Fruit fly (Drosophila melanogaster) whole organism, wandering third instar larva: ENCODE results near the gene CG31323.

ENCODE experiments used
- CG32264 ChIP-seq: fragments of 200-800 bp; sonication (Bioruptor generic); optimal IDR thresholded peaks from 2 replicates; lab custom pipeline; 2016; ENCODE audit warnings: missing biosample characterization, missing genetic modification characterization
- CG9705 ChIP-seq: fragments of 200-800 bp; sonication (Bioruptor generic); optimal IDR thresholded peaks from 2 replicates; lab custom pipeline; 2018; ENCODE audit warnings: missing biosample characterization, mild to moderate bottlenecking, missing genetic modification characterization
- CrebA ChIP-seq: fragments of 200-800 bp; sonication (Bioruptor generic); optimal IDR thresholded peaks from 2 replicates; lab custom pipeline; 2016; ENCODE audit warnings: missing biosample characterization, mild to moderate bottlenecking, missing genetic modification characterization, borderline replicate concordance
- Dif ChIP-seq: fragments of 200-275, 200-300 bp; sonication (Bioruptor generic); optimal IDR thresholded peaks from 2 replicates; lab custom pipeline; 2018; ENCODE audit warnings: missing biosample characterization, missing genetic modification characterization; ENCODE audit not compliant: partially characterized antibody
- GATAd ChIP-seq: sonication (Bioruptor generic); optimal IDR thresholded peaks from 2 replicates; lab custom pipeline; 2016; ENCODE audit warnings: missing biosample characterization, missing genetic modification characterization
- HLH106 ChIP-seq: fragments of 200-800 bp; optimal IDR thresholded peaks from 3 replicates; lab custom pipeline; 2019; ENCODE audit warnings: missing biosample characterization, mild to moderate bottlenecking, missing genetic modification characterization, moderate library complexity
- Hnf4 ChIP-seq: fragments of 200-800 bp; sonication (Bioruptor generic); optimal IDR thresholded peaks from 2 replicates; lab custom pipeline; 2016; ENCODE audit warnings: missing biosample characterization, mild to moderate bottlenecking, missing genetic modification characterization
- Hr78 ChIP-seq: fragments of >200 bp; optimal IDR thresholded peaks from 2 replicates; lab custom pipeline; 2017; ENCODE audit warnings: missing biosample characterization, missing genetic modification characterization
- Hr83 ChIP-seq: fragments of 200-300 bp; sonication (Bioruptor generic); optimal IDR thresholded peaks from 2 replicates; lab custom pipeline; 2016; ENCODE audit warnings: missing biosample characterization, mild to moderate bottlenecking, missing genetic modification characterization, moderate library complexity; ENCODE audit not compliant: poor library complexity, severe bottlenecking
- Jra ChIP-seq: sonication (Bioruptor generic); optimal IDR thresholded peaks from 2 replicates; lab custom pipeline; 2016; ENCODE audit warnings: missing biosample characterization, missing genetic modification characterization
- Mio ChIP-seq: sonication (Bioruptor generic); optimal IDR thresholded peaks from 2 replicates; lab custom pipeline; 2016; ENCODE audit warnings: missing biosample characterization, missing genetic modification characterization
- Myc ChIP-seq: fragments of >200 bp; optimal IDR thresholded peaks from 2 replicates; lab custom pipeline; 2017
- OdsH ChIP-seq: fragments of 200-800 bp; sonication (Bioruptor generic); optimal IDR thresholded peaks from 2 replicates; lab custom pipeline; 2016; ENCODE audit warnings: missing biosample characterization, mild to moderate bottlenecking, missing genetic modification characterization
- Rel ChIP-seq, 2 experiments: fragments of 200-800 bp; sonication (Bioruptor generic) in 1 of 2; optimal IDR thresholded peaks; 2 replicates in 1 of 2; 3 replicates in 1 of 2; lab custom pipeline; 2016 to 2019; ENCODE audit warnings: mild to moderate bottlenecking in 2 of 2, missing biosample characterization in 2 of 2, missing genetic modification characterization in 2 of 2, moderate library complexity in 1 of 2
- Sp1 ChIP-seq: fragments of 200-800 bp; sonication (Bioruptor generic); optimal IDR thresholded peaks from 3 replicates; lab custom pipeline; 2019; ENCODE audit warnings: missing biosample characterization, mild to moderate bottlenecking, missing genetic modification characterization, moderate library complexity
- Vsx2 ChIP-seq: fragments of 200-300, 225-300 bp; sonication (Bioruptor generic); optimal IDR thresholded peaks from 2 replicates; lab custom pipeline; 2018; ENCODE audit warnings: missing biosample characterization, missing genetic modification characterization; ENCODE audit not compliant: partially characterized antibody
- br ChIP-seq: fragments of 200-800 bp; sonication (Bioruptor generic); optimal IDR thresholded peaks from 2 replicates; lab custom pipeline; 2016; ENCODE audit warnings: missing biosample characterization, missing genetic modification characterization
- brk ChIP-seq: fragments of 200-800 bp; sonication (Bioruptor generic); optimal IDR thresholded peaks from 2 replicates; lab custom pipeline; 2016; ENCODE audit warnings: missing biosample characterization, mild to moderate bottlenecking, missing genetic modification characterization
- dsf ChIP-seq: sonication (Bioruptor generic); optimal IDR thresholded peaks from 2 replicates; lab custom pipeline; 2016; ENCODE audit warnings: missing biosample characterization, missing genetic modification characterization, borderline replicate concordance
- ey ChIP-seq: fragments of 200-800 bp; sonication (Bioruptor generic); optimal IDR thresholded peaks from 2 replicates; lab custom pipeline; 2016; ENCODE audit warnings: missing biosample characterization, missing genetic modification characterization
- foxo ChIP-seq, 2 experiments: fragments of 200-800 bp; sonication (Bioruptor generic); optimal IDR thresholded peaks; 2 replicates in 1 of 2; 3 replicates in 1 of 2; lab custom pipeline; 2016 to 2017; ENCODE audit warnings: missing biosample characterization in 2 of 2, missing genetic modification characterization in 2 of 2
- fru ChIP-seq: fragments of 200-800 bp; sonication (Bioruptor generic); optimal IDR thresholded peaks from 3 replicates; lab custom pipeline; 2016; ENCODE audit warnings: missing biosample characterization, mild to moderate bottlenecking, missing genetic modification characterization
- pan ChIP-seq: fragments of >200 bp; optimal IDR thresholded peaks from 2 replicates; lab custom pipeline; 2017
- psq ChIP-seq: fragments of 200-800 bp; sonication (Bioruptor generic); optimal IDR thresholded peaks from 3 replicates; lab custom pipeline; 2017; ENCODE audit warnings: missing biosample characterization, mild to moderate bottlenecking, missing genetic modification characterization, moderate library complexity
- rgr ChIP-seq: fragments of 200-800 bp; sonication (Bioruptor generic); optimal IDR thresholded peaks from 3 replicates; lab custom pipeline; 2016; ENCODE audit warnings: missing biosample characterization, mild to moderate bottlenecking, missing genetic modification characterization
- sage ChIP-seq: fragments of 200-800 bp; sonication (Bioruptor generic); optimal IDR thresholded peaks from 2 replicates; lab custom pipeline; 2016; ENCODE audit warnings: missing biosample characterization, mild to moderate bottlenecking, missing genetic modification characterization
- sv ChIP-seq: fragments of 200-800 bp; sonication (Bioruptor generic); optimal IDR thresholded peaks from 3 replicates; lab custom pipeline; 2016; ENCODE audit warnings: missing biosample characterization, missing genetic modification characterization
- tai ChIP-seq: sonication (Bioruptor generic); optimal IDR thresholded peaks from 2 replicates; lab custom pipeline; 2016; ENCODE audit warnings: missing biosample characterization, missing genetic modification characterization
- usp ChIP-seq: fragments of >200 bp; optimal IDR thresholded peaks from 2 replicates; lab custom pipeline; 2017; ENCODE audit warnings: missing biosample characterization, missing genetic modification characterization

The CG31323 gene

dm6 chr3R:26170644-26171043 lies at the start of gene CG31323:
Gene CG31323, plus strand, starts transcription at chr3R:26170847.
- TF ChIP-seq OdsH (GFP tag; lab: Kevin White, UChicago) (no peak), br (GFP tag; lab: Kevin White, UChicago) (no peak), ey (GFP tag; lab: Kevin White, UChicago) (no peak), Jra (no peak), tai (no peak), rgr (no peak), Myc (lab: Kevin White, UChicago) (no peak), psq (GFP tag; lab: Kevin White, UChicago) (no peak), brk (no peak), sage (GFP tag; lab: Kevin White, UChicago) (no peak), pan (no peak), usp (GFP tag; lab: Kevin White, UChicago) (no peak), Mio (GFP tag; lab: Kevin White, UChicago) (no peak), Rel (GFP tag; optimal IDR thresholded peaks at IDR 0.05; lab: Kevin White, UChicago) (no peak), Rel (tag; optimal IDR thresholded peaks at IDR 0.05; lab: Kevin White, UChicago) (no peak), fru (no peak), dsf (GFP tag; lab: Kevin White, UChicago) (no peak), GATAd (GFP tag; lab: Kevin White, UChicago) (no peak), Hnf4 (GFP tag; lab: Kevin White, UChicago) (no peak), Hr78 (GFP tag; lab: Kevin White, UChicago) (no peak), Vsx2 (GFP tag; lab: Kevin White, UChicago) (no peak)

- no peak for TF ChIP-seq ey (GFP tag; lab: Kevin White, UChicago)
- no peak for TF ChIP-seq Hr78 (GFP tag; lab: Kevin White, UChicago)
- no peak for TF ChIP-seq dsf (GFP tag; lab: Kevin White, UChicago)
- TF ChIP-seq fru = no peak
- peak in 1 of 2 experiments; percentile 7 for TF ChIP-seq foxo (GFP tag; optimal IDR thresholded peaks at IDR 0.05; lab: Kevin White, UChicago)
Observed at dm6 chr3R:26121108-26121507, 49.5 kb upstream of the CG31323 start.

dm6 chr3R:26121785-26122184 lies 48.9 kb upstream of the CG31323 start:
- TF ChIP-seq foxo (GFP tag; optimal IDR thresholded peaks at IDR 0.05; lab: Kevin White, UChicago) = peak in 1 of 2 experiments; percentile 44
- peak; percentile 56 for TF ChIP-seq ey (GFP tag; lab: Kevin White, UChicago)
- TF ChIP-seq br (GFP tag; lab: Kevin White, UChicago) = peak; percentile 47
- TF ChIP-seq rgr = peak; percentile 57
- TF ChIP-seq Hr83 (GFP tag; lab: Kevin White, UChicago) = no peak
- peak; percentile 8 for TF ChIP-seq OdsH (GFP tag; lab: Kevin White, UChicago)
- TF ChIP-seq psq (GFP tag; lab: Kevin White, UChicago) = peak; percentile 5
- TF ChIP-seq sv (GFP tag; lab: Kevin White, UChicago) = peak; percentile 20
- no peak for TF ChIP-seq HLH106 (tag; lab: Kevin White, UChicago)
- no peak for TF ChIP-seq CrebA
- no peak for TF ChIP-seq dsf (GFP tag; lab: Kevin White, UChicago)
- TF ChIP-seq Hnf4 (GFP tag; lab: Kevin White, UChicago) = peak; percentile 18

- TF ChIP-seq ey (GFP tag; lab: Kevin White, UChicago) (no peak), usp (GFP tag; lab: Kevin White, UChicago) (no peak), Dif (no peak), dsf (GFP tag; lab: Kevin White, UChicago) (no peak), CG9705 (GFP tag; lab: Kevin White, UChicago) (no peak), brk (no peak), fru (no peak)
Observed at dm6 chr3R:26122896-26123295, 47.8 kb upstream of the CG31323 start.

dm6 chr3R:26124576-26125283 lies 45.9 kb upstream of the CG31323 start:
- TF ChIP-seq Mio (GFP tag; lab: Kevin White, UChicago) (no peak), CG32264 (GFP tag; lab: Kevin White, UChicago) (no peak), Sp1 (GFP tag; lab: Kevin White, UChicago) (no peak), Hnf4 (GFP tag; lab: Kevin White, UChicago) (no peak)
- TF ChIP-seq, all 38 proteins: peak for 0
